In the genomic region with DNA sequence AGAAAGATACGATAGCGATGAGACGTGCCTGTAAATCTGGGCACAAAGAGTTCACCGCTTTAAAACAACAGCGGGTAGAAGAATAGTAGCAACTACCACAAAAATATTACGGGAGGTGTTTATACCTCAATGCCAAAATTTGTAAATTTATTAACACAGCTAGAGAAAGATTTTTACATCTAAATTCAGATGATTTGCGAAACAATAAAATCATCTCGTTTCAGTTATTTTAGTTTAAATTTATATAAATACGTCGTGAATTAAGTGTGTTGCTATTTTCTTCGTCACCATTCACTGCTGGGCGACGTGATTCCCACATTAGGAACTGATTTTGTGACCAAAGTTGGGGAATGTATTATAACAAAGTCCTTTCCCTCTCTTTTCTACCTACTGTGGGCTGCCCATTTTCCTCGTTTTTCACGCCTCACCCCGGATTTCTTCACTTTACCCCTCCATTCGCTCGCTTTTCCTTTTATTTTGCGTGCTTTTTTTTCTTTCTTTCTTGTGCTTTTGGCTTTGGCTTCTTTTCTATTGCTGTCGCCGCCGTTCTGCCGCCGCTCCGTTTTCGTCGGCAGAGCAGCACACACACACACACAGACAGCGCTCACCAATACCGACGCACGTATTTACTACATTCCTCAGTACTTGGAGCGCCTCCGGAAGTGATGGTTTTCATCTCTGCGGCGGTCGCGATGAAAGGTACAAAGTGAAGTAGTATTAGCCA, we compare ENCODE assay signal across 1 fruit fly cellular context.
TF ChIP-seq lines count a peak whose summit lies in the region.

No protein-coding gene starts in this region.

TF ChIP-seq in whole organism, embryonic, 481 proteins besides CTCF, POLR2A, EP300 and RAD21 (continued from another document):
- TF ChIP-seq Hmx (GFP tag; optimal IDR thresholded peaks at IDR 0.05; lab: Kevin White, UChicago) (no peak), ems (GFP tag; optimal IDR thresholded peaks at IDR 0.05; lab: Kevin White, UChicago) (no peak), CG4328 (GFP tag; optimal IDR thresholded peaks at IDR 0.05; lab: Kevin White, UChicago) (no peak), CG6175 (GFP tag; IDR thresholded peaks at IDR 0.05; lab: Robert Waterston, UW) (no peak), CG8765 (GFP tag; IDR thresholded peaks at IDR 0.05; lab: Robert Waterston, UW) (no peak), Deaf1 (tag; optimal IDR thresholded peaks at IDR 0.05; lab: Kevin White, UChicago) (peak; percentile 19), CG6683 (GFP tag; optimal IDR thresholded peaks at IDR 0.05; lab: Kevin White, UChicago) (no peak), CG9876 (GFP tag; optimal IDR thresholded peaks at IDR 0.05; lab: Kevin White, UChicago) (no peak), CG9727 (GFP tag; optimal IDR thresholded peaks at IDR 0.05; lab: Kevin White, UChicago) (peak; percentile 26), grn (GFP tag; optimal IDR thresholded peaks at IDR 0.05; lab: Kevin White, UChicago) (peak; percentile 24), CG5953 (GFP tag; IDR thresholded peaks at IDR 0.05; lab: Robert Waterston, UW) (no peak), tgo (GFP tag; IDR thresholded peaks at IDR 0.05; lab: Robert Waterston, UW) (no peak), Jarid2 (GFP tag; optimal IDR thresholded peaks at IDR 0.05; lab: Kevin White, UChicago) (no peak), chif (GFP tag; optimal IDR thresholded peaks at IDR 0.05; lab: Kevin White, UChicago) (no peak), CG2116 (GFP tag; optimal IDR thresholded peaks at IDR 0.05; lab: Kevin White, UChicago) (no peak), pita (GFP tag; optimal IDR thresholded peaks at IDR 0.05; lab: Kevin White, UChicago) (no peak), bbx (GFP tag; IDR thresholded peaks at IDR 0.05; lab: Robert Waterston, UW; ENCODE audit: partially characterized antibody) (no peak), Hr78 (GFP tag; optimal IDR thresholded peaks at IDR 0.05; lab: Kevin White, UChicago) (no peak), btn (GFP tag; optimal IDR thresholded peaks at IDR 0.05; lab: Kevin White, UChicago) (no peak), Blimp-1 (GFP tag; optimal IDR thresholded peaks at IDR 0.05; lab: Kevin White, UChicago) (peak; percentile 24), CG3847 (GFP tag; IDR thresholded peaks at IDR 0.05; lab: Robert Waterston, UW) (no peak), gem (tag; optimal IDR thresholded peaks at IDR 0.05; lab: Kevin White, UChicago) (peak; percentile 53)
